Fruit fly (Drosophila melanogaster) whole organism, wandering third instar larva: ENCODE results near the gene CG32137.

ENCODE experiments used
- Abd-B ChIP-seq: fragments of >200 bp; optimal IDR thresholded peaks from 2 replicates; lab custom pipeline; 2017; ENCODE audit warnings: missing biosample characterization, missing genetic modification characterization
- CG32264 ChIP-seq: fragments of 200-800 bp; sonication (Bioruptor generic); optimal IDR thresholded peaks from 2 replicates; lab custom pipeline; 2016; ENCODE audit warnings: missing biosample characterization, missing genetic modification characterization
- CG9705 ChIP-seq: fragments of 200-800 bp; sonication (Bioruptor generic); optimal IDR thresholded peaks from 2 replicates; lab custom pipeline; 2018; ENCODE audit warnings: missing biosample characterization, mild to moderate bottlenecking, missing genetic modification characterization
- CrebA ChIP-seq: fragments of 200-800 bp; sonication (Bioruptor generic); optimal IDR thresholded peaks from 2 replicates; lab custom pipeline; 2016; ENCODE audit warnings: missing biosample characterization, mild to moderate bottlenecking, missing genetic modification characterization, borderline replicate concordance
- Dfd ChIP-seq: fragments of >200 bp; optimal IDR thresholded peaks from 2 replicates; lab custom pipeline; 2017; ENCODE audit warnings: missing biosample characterization, missing genetic modification characterization
- Dif ChIP-seq: fragments of 200-275, 200-300 bp; sonication (Bioruptor generic); optimal IDR thresholded peaks from 2 replicates; lab custom pipeline; 2018; ENCODE audit warnings: missing biosample characterization, missing genetic modification characterization; ENCODE audit not compliant: partially characterized antibody
- GATAd ChIP-seq: sonication (Bioruptor generic); optimal IDR thresholded peaks from 2 replicates; lab custom pipeline; 2016; ENCODE audit warnings: missing biosample characterization, missing genetic modification characterization
- HLH106 ChIP-seq: fragments of 200-800 bp; optimal IDR thresholded peaks from 3 replicates; lab custom pipeline; 2019; ENCODE audit warnings: missing biosample characterization, mild to moderate bottlenecking, missing genetic modification characterization, moderate library complexity
- Hnf4 ChIP-seq: fragments of 200-800 bp; sonication (Bioruptor generic); optimal IDR thresholded peaks from 2 replicates; lab custom pipeline; 2016; ENCODE audit warnings: missing biosample characterization, mild to moderate bottlenecking, missing genetic modification characterization
- Hr78 ChIP-seq: fragments of >200 bp; optimal IDR thresholded peaks from 2 replicates; lab custom pipeline; 2017; ENCODE audit warnings: missing biosample characterization, missing genetic modification characterization
- Hr83 ChIP-seq: fragments of 200-300 bp; sonication (Bioruptor generic); optimal IDR thresholded peaks from 2 replicates; lab custom pipeline; 2016; ENCODE audit warnings: missing biosample characterization, mild to moderate bottlenecking, missing genetic modification characterization, moderate library complexity; ENCODE audit not compliant: poor library complexity, severe bottlenecking
- Jra ChIP-seq: sonication (Bioruptor generic); optimal IDR thresholded peaks from 2 replicates; lab custom pipeline; 2016; ENCODE audit warnings: missing biosample characterization, missing genetic modification characterization
- Mio ChIP-seq: sonication (Bioruptor generic); optimal IDR thresholded peaks from 2 replicates; lab custom pipeline; 2016; ENCODE audit warnings: missing biosample characterization, missing genetic modification characterization
- Myc ChIP-seq: fragments of >200 bp; optimal IDR thresholded peaks from 2 replicates; lab custom pipeline; 2017
- N ChIP-seq: fragments of >200 bp; optimal IDR thresholded peaks from 2 replicates; lab custom pipeline; 2018; ENCODE audit warnings: missing biosample characterization, missing external identifiers, missing genetic modification characterization
- OdsH ChIP-seq: fragments of 200-800 bp; sonication (Bioruptor generic); optimal IDR thresholded peaks from 2 replicates; lab custom pipeline; 2016; ENCODE audit warnings: missing biosample characterization, mild to moderate bottlenecking, missing genetic modification characterization
- Rel ChIP-seq, 2 experiments: fragments of 200-800 bp; sonication (Bioruptor generic) in 1 of 2; optimal IDR thresholded peaks; 2 replicates in 1 of 2; 3 replicates in 1 of 2; lab custom pipeline; 2016 to 2019; ENCODE audit warnings: mild to moderate bottlenecking in 2 of 2, missing biosample characterization in 2 of 2, missing genetic modification characterization in 2 of 2, moderate library complexity in 1 of 2
- Sp1 ChIP-seq: fragments of 200-800 bp; sonication (Bioruptor generic); optimal IDR thresholded peaks from 3 replicates; lab custom pipeline; 2019; ENCODE audit warnings: missing biosample characterization, mild to moderate bottlenecking, missing genetic modification characterization, moderate library complexity
- Vsx2 ChIP-seq: fragments of 200-300, 225-300 bp; sonication (Bioruptor generic); optimal IDR thresholded peaks from 2 replicates; lab custom pipeline; 2018; ENCODE audit warnings: missing biosample characterization, missing genetic modification characterization; ENCODE audit not compliant: partially characterized antibody
- br ChIP-seq: fragments of 200-800 bp; sonication (Bioruptor generic); optimal IDR thresholded peaks from 2 replicates; lab custom pipeline; 2016; ENCODE audit warnings: missing biosample characterization, missing genetic modification characterization
- brk ChIP-seq: fragments of 200-800 bp; sonication (Bioruptor generic); optimal IDR thresholded peaks from 2 replicates; lab custom pipeline; 2016; ENCODE audit warnings: missing biosample characterization, mild to moderate bottlenecking, missing genetic modification characterization
- dmrt93B ChIP-seq: fragments of 200-800 bp; sonication (Bioruptor generic); optimal IDR thresholded peaks from 2 replicates; lab custom pipeline; 2018; ENCODE audit warnings: missing biosample characterization, mild to moderate bottlenecking, missing genetic modification characterization
- dsf ChIP-seq: sonication (Bioruptor generic); optimal IDR thresholded peaks from 2 replicates; lab custom pipeline; 2016; ENCODE audit warnings: missing biosample characterization, missing genetic modification characterization, borderline replicate concordance
- ey ChIP-seq: fragments of 200-800 bp; sonication (Bioruptor generic); optimal IDR thresholded peaks from 2 replicates; lab custom pipeline; 2016; ENCODE audit warnings: missing biosample characterization, missing genetic modification characterization
- foxo ChIP-seq, 2 experiments: fragments of 200-800 bp; sonication (Bioruptor generic); optimal IDR thresholded peaks; 2 replicates in 1 of 2; 3 replicates in 1 of 2; lab custom pipeline; 2016 to 2017; ENCODE audit warnings: missing biosample characterization in 2 of 2, missing genetic modification characterization in 2 of 2
- fru ChIP-seq: fragments of 200-800 bp; sonication (Bioruptor generic); optimal IDR thresholded peaks from 3 replicates; lab custom pipeline; 2016; ENCODE audit warnings: missing biosample characterization, mild to moderate bottlenecking, missing genetic modification characterization
- h ChIP-seq: fragments of 200-800 bp; sonication (Bioruptor generic); optimal IDR thresholded peaks from 3 replicates; lab custom pipeline; 2016; ENCODE audit warnings: missing biosample characterization, mild to moderate bottlenecking, missing genetic modification characterization
- jim ChIP-seq: fragments of 175-275, 200-325 bp; sonication (Bioruptor generic); optimal IDR thresholded peaks from 2 replicates; lab custom pipeline; 2016; ENCODE audit warnings: missing biosample characterization, mild to moderate bottlenecking, missing genetic modification characterization
- lola ChIP-seq: fragments of >200 bp; optimal IDR thresholded peaks from 2 replicates; lab custom pipeline; 2017; ENCODE audit warnings: missing biosample characterization, missing genetic modification characterization
- pan ChIP-seq: fragments of >200 bp; optimal IDR thresholded peaks from 2 replicates; lab custom pipeline; 2017
- psq ChIP-seq: fragments of 200-800 bp; sonication (Bioruptor generic); optimal IDR thresholded peaks from 3 replicates; lab custom pipeline; 2017; ENCODE audit warnings: missing biosample characterization, mild to moderate bottlenecking, missing genetic modification characterization, moderate library complexity
- rgr ChIP-seq: fragments of 200-800 bp; sonication (Bioruptor generic); optimal IDR thresholded peaks from 3 replicates; lab custom pipeline; 2016; ENCODE audit warnings: missing biosample characterization, mild to moderate bottlenecking, missing genetic modification characterization
- sage ChIP-seq: fragments of 200-800 bp; sonication (Bioruptor generic); optimal IDR thresholded peaks from 2 replicates; lab custom pipeline; 2016; ENCODE audit warnings: missing biosample characterization, mild to moderate bottlenecking, missing genetic modification characterization
- sv ChIP-seq: fragments of 200-800 bp; sonication (Bioruptor generic); optimal IDR thresholded peaks from 3 replicates; lab custom pipeline; 2016; ENCODE audit warnings: missing biosample characterization, missing genetic modification characterization
- usp ChIP-seq: fragments of >200 bp; optimal IDR thresholded peaks from 2 replicates; lab custom pipeline; 2017; ENCODE audit warnings: missing biosample characterization, missing genetic modification characterization
- woc ChIP-seq: sonication (Bioruptor generic); optimal IDR thresholded peaks from 2 replicates; lab custom pipeline; 2016; ENCODE audit warnings: missing biosample characterization, mild to moderate bottlenecking, missing genetic modification characterization

CG32137 gene

dm6 chr3L:13912777-13913176 is 26.3 kb upstream of the CG32137 start:
- no peak for TF ChIP-seq pan (lab: Kevin White, UChicago)
- peak; percentile 36 for TF ChIP-seq rgr

- TF ChIP-seq psq (no peak), rgr (no peak), Sp1 (no peak), CG9705 (GFP tag; lab: Kevin White, UChicago) (no peak), Dfd (GFP tag; lab: Kevin White, UChicago) (no peak), dmrt93B (GFP tag; lab: Kevin White, UChicago) (no peak), jim (GFP tag; lab: Kevin White, UChicago) (no peak), Myc (lab: Kevin White, UChicago) (no peak), fru (GFP tag; lab: Kevin White, UChicago) (no peak), sv (GFP tag; lab: Kevin White, UChicago) (no peak), Mio (no peak), Hr78 (no peak), usp (GFP tag; lab: Kevin White, UChicago) (no peak), CrebA (GFP tag; lab: Kevin White, UChicago) (no peak), CG32264 (no peak), OdsH (GFP tag; lab: Kevin White, UChicago) (no peak), Hnf4 (no peak), brk (no peak)
Observed at dm6 chr3L:13914573-13914972, 24.5 kb upstream of the CG32137 start.

- TF ChIP-seq jim (GFP tag; lab: Kevin White, UChicago) (no peak), woc (GFP tag; lab: Kevin White, UChicago) (no peak), sv (GFP tag; lab: Kevin White, UChicago) (no peak), foxo (GFP tag; optimal IDR thresholded peaks at IDR 0.05; lab: Kevin White, UChicago) (peak in 1 of 2 experiments; percentile 7), CG9705 (GFP tag; lab: Kevin White, UChicago) (no peak), Sp1 (no peak), Hnf4 (no peak), Jra (GFP tag; lab: Kevin White, UChicago) (no peak), ey (GFP tag; lab: Kevin White, UChicago) (peak; percentile 21), fru (GFP tag; lab: Kevin White, UChicago) (peak; percentile 36), pan (lab: Kevin White, UChicago) (no peak), HLH106 (no peak), Vsx2 (no peak), CrebA (GFP tag; lab: Kevin White, UChicago) (no peak), usp (GFP tag; lab: Kevin White, UChicago) (no peak), dsf (GFP tag; lab: Kevin White, UChicago) (no peak), h (peak; percentile 32)
Observed at dm6 chr3L:13917589-13918198, 21.4 kb upstream of the CG32137 start.

- TF ChIP-seq N: no peak
- TF ChIP-seq HLH106: peak; percentile 21
- TF ChIP-seq OdsH (GFP tag; lab: Kevin White, UChicago): no peak
- peak; percentile 13 for TF ChIP-seq h
- TF ChIP-seq ey (GFP tag; lab: Kevin White, UChicago): peak; percentile 33
- no peak for TF ChIP-seq CG9705 (GFP tag; lab: Kevin White, UChicago)
Observed at dm6 chr3L:13918774-13919173, 20.3 kb upstream of the CG32137 start.

dm6 chr3L:13919794-13920631 is 19.0 kb upstream of the CG32137 start:
- peak; percentile 64 for TF ChIP-seq rgr
- no peak for TF ChIP-seq Abd-B (GFP tag; lab: Kevin White, UChicago)
- TF ChIP-seq h: peak; percentile 69
- TF ChIP-seq Jra (GFP tag; lab: Kevin White, UChicago): no peak
- no peak for TF ChIP-seq Rel (GFP tag; optimal IDR thresholded peaks at IDR 0.05; lab: Kevin White, UChicago)
- peak; percentile 97 for TF ChIP-seq Rel (tag; optimal IDR thresholded peaks at IDR 0.05; lab: Kevin White, UChicago)
- TF ChIP-seq dmrt93B (GFP tag; lab: Kevin White, UChicago): peak; percentile 67
- no peak for TF ChIP-seq CG9705 (GFP tag; lab: Kevin White, UChicago)
- TF ChIP-seq Mio: no peak
- TF ChIP-seq dsf (GFP tag; lab: Kevin White, UChicago): no peak
- no peak for TF ChIP-seq sage
- TF ChIP-seq ey (GFP tag; lab: Kevin White, UChicago): peak; percentile 73
- no peak for TF ChIP-seq lola (GFP tag; lab: Kevin White, UChicago)
- peak; percentile 50 for TF ChIP-seq psq
- TF ChIP-seq brk: no peak
- TF ChIP-seq Dfd (GFP tag; lab: Kevin White, UChicago): no peak
- TF ChIP-seq foxo (GFP tag; optimal IDR thresholded peaks at IDR 0.05; lab: Kevin White, UChicago): peak in 1 of 2 experiments; percentile 77
- no peak for TF ChIP-seq usp (GFP tag; lab: Kevin White, UChicago)
- TF ChIP-seq GATAd (GFP tag; lab: Kevin White, UChicago): no peak
- peak; percentile 16 for TF ChIP-seq Vsx2
- TF ChIP-seq Hr78: no peak
- TF ChIP-seq Dif (GFP tag; lab: Kevin White, UChicago): peak; percentile 92
- TF ChIP-seq HLH106: peak; percentile 70
- peak; percentile 63 for TF ChIP-seq br (GFP tag; lab: Kevin White, UChicago)
- no peak for TF ChIP-seq Hr83 (GFP tag; lab: Kevin White, UChicago)
- peak; percentile 69 for TF ChIP-seq pan (lab: Kevin White, UChicago)
- TF ChIP-seq N: no peak
- TF ChIP-seq Sp1: peak; percentile 59
- peak; percentile 71 for TF ChIP-seq OdsH (GFP tag; lab: Kevin White, UChicago)
